Worm (Caenorhabditis elegans): ENCODE results near the gene sax-1.

ce11 chrX:3644796-3645195, 5.2 kb downstream of the sax-1 start, which contains the start of gene tmem-24:
- TF ChIP-seq ceh-36 (tag; optimal IDR thresholded peaks at IDR 0.05): no peak
- TF ChIP-seq ceh-13 (GFP tag; optimal IDR thresholded peaks at IDR 0.05): no peak
- TF ChIP-seq ama-1 (optimal IDR thresholded peaks at IDR 0.05): no peak
- no peak for TF ChIP-seq scrt-1 (GFP tag; IDR thresholded peaks at IDR 0.05)
- no peak for TF ChIP-seq pes-1 (GFP tag; IDR thresholded peaks at IDR 0.05)
- no peak for TF ChIP-seq B0310.2 (tag; optimal IDR thresholded peaks at IDR 0.05)
- no peak for TF ChIP-seq tbx-37 (GFP tag; conservative IDR thresholded peaks at IDR 0.05)
- no peak for TF ChIP-seq hnd-1 (tag; optimal IDR thresholded peaks at IDR 0.05)
- TF ChIP-seq flt-1 (GFP tag; IDR thresholded peaks at IDR 0.05): no peak
- no peak for TF ChIP-seq ets-7 (tag; optimal IDR thresholded peaks at IDR 0.05)
- no peak for TF ChIP-seq hmbx-1 (tag; optimal IDR thresholded peaks at IDR 0.05)
